Fruit fly (Drosophila melanogaster) whole organism, embryonic: ENCODE measurements around the gene Ras85D.

Source experiments
- BEAF-32 ChIP-seq: fragments of 200-800 bp; sonication (Bioruptor generic); optimal IDR thresholded peaks from 3 replicates; lab custom pipeline; 2017; ENCODE audit warnings: missing biosample characterization, missing genetic modification characterization, mild to moderate bottlenecking, moderate library complexity, missing genetic modification reagents
- Bteb2 ChIP-seq: fragments of 200-800 bp; sonication (Bioruptor generic); optimal IDR thresholded peaks from 2 replicates; lab custom pipeline; 2016; ENCODE audit warnings: missing biosample characterization, missing genetic modification characterization
- CG10267 ChIP-seq: fragments of 200-800 bp; sonication (Bioruptor generic); optimal IDR thresholded peaks from 2 replicates; lab custom pipeline; 2018; ENCODE audit warnings: missing biosample characterization, mild to moderate bottlenecking, missing genetic modification characterization, moderate library complexity
- CG11723 ChIP-seq: fragments of 200-800 bp; sonication (Bioruptor generic); optimal IDR thresholded peaks from 2 replicates; lab custom pipeline; 2017; ENCODE audit warnings: missing biosample characterization, mild to moderate bottlenecking, missing genetic modification characterization
- CG12769 ChIP-seq: fragments of 200-800 bp; sonication (Bioruptor generic); optimal IDR thresholded peaks from 2 replicates; lab custom pipeline; 2019; ENCODE audit warnings: missing biosample characterization, mild to moderate bottlenecking, missing genetic modification characterization, moderate library complexity
- CG14014 ChIP-seq: fragments of 200-800 bp; sonication (Bioruptor generic); IDR thresholded peaks from 2 replicates; pipeline ENCODE4 v1.3.6; 2022; ENCODE audit warnings: missing biosample characterization, missing genetic modification characterization
- CG15269 ChIP-seq: fragments of 200-800 bp; sonication (Bioruptor generic); optimal IDR thresholded peaks from 2 replicates; lab custom pipeline; 2018; ENCODE audit warnings: missing biosample characterization, mild to moderate bottlenecking, missing genetic modification characterization, moderate library complexity
- CG15479 ChIP-seq: fragments of 200-800 bp; sonication (Bioruptor generic); optimal IDR thresholded peaks from 3 replicates; lab custom pipeline; 2019; ENCODE audit warnings: missing biosample characterization, mild to moderate bottlenecking, missing genetic modification characterization, moderate library complexity
- CG17802 ChIP-seq: fragments of 200-800 bp; sonication (Bioruptor generic); optimal IDR thresholded peaks from 2 replicates; lab custom pipeline; 2018; ENCODE audit warnings: missing biosample characterization, mild to moderate bottlenecking, missing genetic modification characterization, moderate library complexity
- CG18262 ChIP-seq: fragments of 200-800 bp; optimal IDR thresholded peaks from 3 replicates; lab custom pipeline; 2019; ENCODE audit warnings: missing biosample characterization, mild to moderate bottlenecking, missing genetic modification characterization, moderate library complexity
- CG18476 ChIP-seq: fragments of 200-800 bp; sonication (Bioruptor generic); optimal IDR thresholded peaks from 2 replicates; lab custom pipeline; 2016; ENCODE audit warnings: missing biosample characterization, mild to moderate bottlenecking, missing genetic modification characterization
- CG2875 ChIP-seq: fragments of 200-800 bp; sonication (Bioruptor generic); optimal IDR thresholded peaks from 2 replicates; lab custom pipeline; 2017; ENCODE audit warnings: missing biosample characterization, mild to moderate bottlenecking, missing genetic modification characterization, missing genetic modification reagents
- CG4730 ChIP-seq: fragments of 200-800 bp; sonication (Bioruptor generic); IDR thresholded peaks from 2 replicates; pipeline ENCODE4 v1.3.6; 2022; ENCODE audit warnings: missing biosample characterization, missing genetic modification characterization
- CG5245 ChIP-seq: fragments of 200-800 bp; sonication (Bioruptor generic); optimal IDR thresholded peaks from 3 replicates; lab custom pipeline; 2016; ENCODE audit warnings: missing biosample characterization, missing genetic modification characterization
- CG5953 ChIP-seq: fragments of 200-800 bp; sonication (Bioruptor generic); IDR thresholded peaks from 2 replicates; pipeline ENCODE4 v1.3.6; 2022; ENCODE audit warnings: missing biosample characterization, missing genetic modification characterization
- CG6254 ChIP-seq: fragments of 200-800 bp; sonication (Bioruptor generic); optimal IDR thresholded peaks from 3 replicates; lab custom pipeline; 2017; ENCODE audit warnings: mild to moderate bottlenecking, missing biosample characterization, missing genetic modification reagents, missing genetic modification characterization
- CG6272 ChIP-seq: fragments of 200-800 bp; sonication (Bioruptor generic); IDR thresholded peaks from 2 replicates; pipeline ENCODE4 v1.3.6; 2022; ENCODE audit warnings: missing biosample characterization, missing genetic modification characterization
- CG6765 ChIP-seq: fragments of 200-800 bp; sonication (Bioruptor generic); optimal IDR thresholded peaks from 3 replicates; lab custom pipeline; 2017; ENCODE audit warnings: missing biosample characterization, mild to moderate bottlenecking, missing genetic modification characterization
- CG8290 ChIP-seq, 3 experiments: fragments of 200-800 bp; sonication (Bioruptor generic); optimal IDR thresholded peaks; 2 replicates each; lab custom pipeline; 2016 to 2019; ENCODE audit warnings: missing biosample characterization in 3 of 3, missing genetic modification characterization in 3 of 3, mild to moderate bottlenecking in 2 of 3, moderate library complexity in 1 of 3
- CG8478 ChIP-seq: fragments of >200 bp; optimal IDR thresholded peaks from 2 replicates; lab custom pipeline; 2018
- CG9437 ChIP-seq: fragments of 200-800 bp; sonication (Bioruptor generic); optimal IDR thresholded peaks from 2 replicates; lab custom pipeline; 2018; ENCODE audit warnings: missing biosample characterization, mild to moderate bottlenecking, missing genetic modification characterization
- CHES-1-like ChIP-seq: fragments of 200-800 bp; sonication (Bioruptor generic); optimal IDR thresholded peaks from 2 replicates; lab custom pipeline; 2016; ENCODE audit warnings: missing biosample characterization, missing genetic modification characterization
- Chrac-16 ChIP-seq: fragments of 200-800 bp; sonication (Bioruptor generic); optimal IDR thresholded peaks from 3 replicates; lab custom pipeline; 2016; ENCODE audit warnings: missing biosample characterization, missing genetic modification characterization
- Elba2 ChIP-seq: fragments of 200-800 bp; sonication (Bioruptor generic); optimal IDR thresholded peaks from 3 replicates; lab custom pipeline; 2016; ENCODE audit warnings: missing biosample characterization, missing genetic modification characterization
- Ets97D ChIP-seq: fragments of 200-800 bp; sonication (Bioruptor generic); optimal IDR thresholded peaks from 3 replicates; lab custom pipeline; 2016; ENCODE audit warnings: missing biosample characterization, missing genetic modification characterization
- HLH4C ChIP-seq: fragments of 200-800 bp; sonication (Bioruptor generic); IDR thresholded peaks from 3 replicates; pipeline ENCODE4 v1.3.6; 2022; ENCODE audit warnings: missing biosample characterization, missing genetic modification characterization; ENCODE audit not compliant: partially characterized antibody
- MESR4 ChIP-seq: fragments of 200-800 bp; sonication (Bioruptor generic); optimal IDR thresholded peaks from 2 replicates; lab custom pipeline; 2018; ENCODE audit warnings: missing biosample characterization, mild to moderate bottlenecking, missing genetic modification characterization, moderate library complexity
- MTF-1 ChIP-seq: fragments of 200-800 bp; sonication (Bioruptor generic); optimal IDR thresholded peaks from 2 replicates; lab custom pipeline; 2018; ENCODE audit warnings: missing biosample characterization, mild to moderate bottlenecking, missing genetic modification characterization, borderline replicate concordance
- Mes4 ChIP-seq: fragments of 200-800 bp; sonication (Bioruptor generic); optimal IDR thresholded peaks from 2 replicates; lab custom pipeline; 2016; ENCODE audit warnings: missing biosample characterization, missing genetic modification characterization
- NC2β ChIP-seq: fragments of 200-800 bp; sonication (Bioruptor generic); optimal IDR thresholded peaks from 2 replicates; lab custom pipeline; 2016; ENCODE audit warnings: missing biosample characterization, missing genetic modification characterization
- NK7.1 ChIP-seq: fragments of 200-800 bp; sonication (Bioruptor generic); optimal IDR thresholded peaks from 3 replicates; lab custom pipeline; 2016; ENCODE audit warnings: missing biosample characterization, missing genetic modification characterization
- Nf-YB ChIP-seq: fragments of 200-800 bp; sonication (Bioruptor generic); optimal IDR thresholded peaks from 3 replicates; lab custom pipeline; 2019; ENCODE audit warnings: missing biosample characterization, mild to moderate bottlenecking, missing genetic modification characterization, moderate library complexity
- PHDP ChIP-seq: fragments of 200-800 bp; sonication (Bioruptor generic); optimal IDR thresholded peaks from 3 replicates; lab custom pipeline; 2018; ENCODE audit warnings: missing biosample characterization, mild to moderate bottlenecking, missing genetic modification characterization, moderate library complexity
- Trl ChIP-seq, 3 experiments: fragments of >200 bp in 2 of 3; fragments of 200-800 bp in 1 of 3; sonication (Bioruptor generic) in 1 of 3; optimal IDR thresholded peaks; 2 replicates in 1 of 3; 3 replicates in 2 of 3; lab custom pipeline; 2016 to 2017; ENCODE audit warnings: missing biosample characterization in 1 of 3, missing genetic modification characterization in 1 of 3
- ara ChIP-seq: fragments of 200-800 bp; sonication (Bioruptor generic); IDR thresholded peaks from 2 replicates; pipeline ENCODE4 v1.3.6; 2022; ENCODE audit warnings: missing biosample characterization, missing genetic modification characterization
- ase ChIP-seq: fragments of 200-800 bp; sonication (Bioruptor generic); IDR thresholded peaks from 3 replicates; pipeline ENCODE4 v1.3.6; 2022; ENCODE audit warnings: missing biosample characterization, missing genetic modification characterization
- dmrt11E ChIP-seq: fragments of 200-800 bp; sonication (Bioruptor generic); optimal IDR thresholded peaks from 3 replicates; lab custom pipeline; 2018; ENCODE audit warnings: missing biosample characterization, mild to moderate bottlenecking, missing genetic modification characterization, moderate library complexity
- ems ChIP-seq: fragments of 200-800 bp; sonication (Bioruptor generic); optimal IDR thresholded peaks from 3 replicates; lab custom pipeline; 2016; ENCODE audit warnings: missing biosample characterization, missing genetic modification characterization
- en ChIP-seq: fragments of 200-800 bp; sonication (Bioruptor generic); optimal IDR thresholded peaks from 2 replicates; lab custom pipeline; 2016; ENCODE audit warnings: missing biosample characterization, missing genetic modification characterization
- h ChIP-seq: fragments of >200 bp; optimal IDR thresholded peaks from 2 replicates; lab custom pipeline; 2017
- her ChIP-seq: fragments of 200-800 bp; sonication (Bioruptor generic); optimal IDR thresholded peaks from 2 replicates; lab custom pipeline; 2016; ENCODE audit warnings: missing biosample characterization, missing genetic modification characterization
- nerfin-2 ChIP-seq: fragments of 200-800 bp; sonication (Bioruptor generic); IDR thresholded peaks from 2 replicates; pipeline ENCODE4 v1.3.6; 2022; ENCODE audit warnings: missing biosample characterization, missing genetic modification characterization; ENCODE audit not compliant: partially characterized antibody
- pum ChIP-seq: fragments of 200-800 bp; sonication (Bioruptor generic); optimal IDR thresholded peaks from 2 replicates; lab custom pipeline; 2016; ENCODE audit warnings: missing biosample characterization, missing genetic modification characterization
- scrt ChIP-seq: fragments of 200-800 bp; sonication (Bioruptor generic); optimal IDR thresholded peaks from 2 replicates; lab custom pipeline; 2018; ENCODE audit warnings: missing biosample characterization, mild to moderate bottlenecking, missing genetic modification characterization, moderate library complexity
- shn ChIP-seq: fragments of 200-800 bp; sonication (Bioruptor generic); optimal IDR thresholded peaks from 3 replicates; lab custom pipeline; 2016; ENCODE audit warnings: missing biosample characterization, missing genetic modification characterization
- sima ChIP-seq: fragments of 200-800 bp; sonication (Bioruptor generic); optimal IDR thresholded peaks from 2 replicates; lab custom pipeline; 2016; ENCODE audit warnings: missing biosample characterization, missing genetic modification characterization
- slbo ChIP-seq: fragments of 200-800 bp; sonication (Bioruptor generic); IDR thresholded peaks from 2 replicates; pipeline ENCODE4 v1.3.6; 2022; ENCODE audit warnings: missing biosample characterization, missing genetic modification characterization
- sr ChIP-seq: fragments of 200-800 bp; sonication (Bioruptor generic); IDR thresholded peaks from 3 replicates; pipeline ENCODE4 v1.3.6; 2022; ENCODE audit warnings: missing biosample characterization, missing genetic modification characterization
- toy ChIP-seq: fragments of 200-800 bp; sonication (Bioruptor generic); IDR thresholded peaks from 2 replicates; pipeline ENCODE4 v1.3.6; 2022; ENCODE audit warnings: missing biosample characterization, missing genetic modification characterization
- ttk ChIP-seq: fragments of 200-800 bp; sonication (Bioruptor generic); IDR thresholded peaks from 2 replicates; pipeline ENCODE4 v2.1.2; 2022; ENCODE audit warnings: missing biosample characterization, missing genetic modification characterization

Ras85D gene

DNA sequence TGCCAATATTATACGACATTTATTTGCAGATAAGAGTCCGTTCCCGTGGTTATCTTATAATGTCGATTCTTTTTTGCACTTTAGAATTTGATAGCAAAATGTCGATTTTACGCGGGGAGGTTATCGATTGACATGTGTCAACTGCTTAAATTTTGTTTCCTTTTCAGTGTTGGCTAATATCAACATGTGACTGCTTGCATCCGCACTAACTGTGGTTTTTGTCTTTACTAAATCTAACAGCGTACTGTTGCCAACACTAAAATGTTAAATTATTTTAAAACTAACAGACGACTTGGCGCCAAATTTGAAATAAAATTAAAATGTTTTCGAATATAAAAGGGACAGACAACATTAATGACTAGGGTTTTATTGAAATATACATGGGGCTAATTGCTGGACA, 16.1 kb downstream of the Ras85D start (continued):
- peak; percentile 19 for TF ChIP-seq CG11723 (GFP tag; lab: Kevin White, UChicago)
- TF ChIP-seq HLH4C (GFP tag; lab: Robert Waterston, UW), result peak; percentile 80
- peak; percentile 81 for TF ChIP-seq Bteb2 (GFP tag; lab: Kevin White, UChicago)
- peak; percentile 71 for TF ChIP-seq ems (GFP tag; lab: Kevin White, UChicago)
- TF ChIP-seq CG5953, result no peak
- peak; percentile 99 for TF ChIP-seq CG10267
- peak; percentile 43; the same call in 1 of the 2 replicates for TF ChIP-seq ttk (GFP tag; lab: Robert Waterston, UW)
- TF ChIP-seq CG12769 (tag; lab: Kevin White, UChicago), result peak; percentile 77
- TF ChIP-seq Nf-YB (GFP tag; lab: Kevin White, UChicago), result peak; percentile 30
- peak; percentile 40 for TF ChIP-seq CG6765
- no peak for TF ChIP-seq h (lab: Kevin White, UChicago)
- no peak for TF ChIP-seq scrt (GFP tag; lab: Kevin White, UChicago)
- peak; percentile 67; the same call in 1 of the 2 replicates for TF ChIP-seq nerfin-2 (GFP tag; lab: Robert Waterston, UW)
- TF ChIP-seq MTF-1 (GFP tag; lab: Kevin White, UChicago), result no peak
- TF ChIP-seq CG5245 (GFP tag; lab: Kevin White, UChicago), result peak; percentile 23
- peak; percentile 99 for TF ChIP-seq Ets97D (GFP tag; lab: Kevin White, UChicago)
- peak; percentile 4 for TF ChIP-seq Elba2 (GFP tag; lab: Kevin White, UChicago)
- no peak for TF ChIP-seq CG8478 (lab: Kevin White, UChicago)
- TF ChIP-seq BEAF-32 (GFP tag; lab: Kevin White, UChicago), result peak; percentile 58
- TF ChIP-seq CG4730, result peak; percentile 46; the same call in 1 of the 2 replicates
- peak; percentile 32; the same call in 1 of the 2 replicates for TF ChIP-seq ara
- TF ChIP-seq CG17802 (tag; lab: Kevin White, UChicago), result peak; percentile 52
- TF ChIP-seq dmrt11E (tag; lab: Kevin White, UChicago), result peak; percentile 46
- peak; percentile 64 for TF ChIP-seq sima (GFP tag; lab: Kevin White, UChicago)
- peak; percentile 29 for TF ChIP-seq CG2875
- TF ChIP-seq CG6272 (GFP tag; lab: Robert Waterston, UW), result peak; percentile 70
- TF ChIP-seq CG14014, result peak; percentile 61; the same call in 1 of the 2 replicates
- no peak for TF ChIP-seq CG9437 (GFP tag; lab: Kevin White, UChicago)
- peak; percentile 92 for TF ChIP-seq slbo (GFP tag; lab: Robert Waterston, UW)
- peak; percentile 57 for TF ChIP-seq NC2β (GFP tag; lab: Kevin White, UChicago)
- TF ChIP-seq CG6254, result no peak
- TF ChIP-seq Mes4, result peak; percentile 46
- peak; percentile 62 for TF ChIP-seq NK7.1 (GFP tag; lab: Kevin White, UChicago)
- TF ChIP-seq CG18262 (tag; lab: Kevin White, UChicago), result peak; percentile 38
- peak; percentile 83 for TF ChIP-seq her
- peak; percentile 68 for TF ChIP-seq shn (GFP tag; lab: Kevin White, UChicago)
- TF ChIP-seq CG15479 (GFP tag; lab: Kevin White, UChicago), result no peak
- TF ChIP-seq ase (GFP tag; lab: Robert Waterston, UW), result no peak
- TF ChIP-seq Chrac-16 (GFP tag; lab: Kevin White, UChicago), result peak; percentile 54
- peak; percentile 23 for TF ChIP-seq MESR4 (GFP tag; lab: Kevin White, UChicago)
- no peak for TF ChIP-seq CG18476 (GFP tag; lab: Kevin White, UChicago)
- TF ChIP-seq en (GFP tag; lab: Kevin White, UChicago), result peak; percentile 5
- TF ChIP-seq toy (GFP tag; lab: Robert Waterston, UW), result no peak
- peak; percentile 70 for TF ChIP-seq pum (GFP tag; lab: Kevin White, UChicago)
- TF ChIP-seq CG15269, result peak; percentile 48
- peak; percentile 82 for TF ChIP-seq CHES-1-like (GFP tag; lab: Kevin White, UChicago)
- TF ChIP-seq CG8290 (GFP tag; optimal IDR thresholded peaks at IDR 0.05; lab: Kevin White, UChicago), result peak; percentile 85
- peak; percentile 25 to 94 for TF ChIP-seq CG8290 (tag; optimal IDR thresholded peaks at IDR 0.05; lab: Kevin White, UChicago)
- TF ChIP-seq Trl (optimal IDR thresholded peaks at IDR 0.05; lab: Kevin White, UChicago), result no peak
- peak; percentile 92 for TF ChIP-seq Trl (GFP tag; optimal IDR thresholded peaks at IDR 0.05; lab: Kevin White, UChicago)
- no peak for TF ChIP-seq sr
- peak; percentile 58 for TF ChIP-seq PHDP (tag; lab: Kevin White, UChicago)
